Fruit fly (Drosophila melanogaster) whole organism, embryonic: ENCODE data around the gene CIA30.
A peak's percentile ranks its signal among the peaks of the same experiment; 100 is the strongest.

Experiments
- Adf1 ChIP-seq: fragments of 200-800 bp; sonication (Bioruptor generic); IDR thresholded peaks from 2 replicates; pipeline ENCODE4 v1.3.6; 2022; ENCODE audit warnings: missing biosample characterization, missing genetic modification characterization
- BtbVII ChIP-seq: fragments of 200-800 bp; sonication (Bioruptor generic); optimal IDR thresholded peaks from 3 replicates; lab custom pipeline; 2017; ENCODE audit warnings: missing biosample characterization, mild to moderate bottlenecking, missing genetic modification characterization
- CG12769 ChIP-seq: fragments of 200-800 bp; sonication (Bioruptor generic); optimal IDR thresholded peaks from 2 replicates; lab custom pipeline; 2019; ENCODE audit warnings: missing biosample characterization, mild to moderate bottlenecking, missing genetic modification characterization, moderate library complexity
- CG15514 ChIP-seq: fragments of 200-800 bp; sonication (Bioruptor generic); optimal IDR thresholded peaks from 3 replicates; lab custom pipeline; 2017; ENCODE audit warnings: missing biosample characterization, missing genetic modification characterization, mild to moderate bottlenecking, moderate library complexity, missing genetic modification reagents
- CG1647 ChIP-seq: fragments of 200-800 bp; sonication (Bioruptor generic); optimal IDR thresholded peaks from 3 replicates; lab custom pipeline; 2016; ENCODE audit warnings: missing biosample characterization, missing genetic modification characterization
- CG17568 ChIP-seq: fragments of 200-800 bp; sonication (Bioruptor generic); optimal IDR thresholded peaks from 2 replicates; lab custom pipeline; 2018; ENCODE audit warnings: missing biosample characterization, mild to moderate bottlenecking, missing genetic modification characterization, moderate library complexity
- CG18011 ChIP-seq: fragments of 200-800 bp; sonication (Bioruptor generic); optimal IDR thresholded peaks from 2 replicates; lab custom pipeline; 2017; ENCODE audit warnings: missing biosample characterization, missing genetic modification characterization, mild to moderate bottlenecking, moderate library complexity, missing genotype
- CG32532 ChIP-seq: fragments of 200-800 bp; sonication (Bioruptor generic); IDR thresholded peaks from 2 replicates; pipeline ENCODE4 v1.3.6; 2022; ENCODE audit warnings: missing biosample characterization, missing genetic modification characterization
- CG3407 ChIP-seq: fragments of 200-800 bp; sonication (Bioruptor generic); optimal IDR thresholded peaks from 2 replicates; lab custom pipeline; 2018; ENCODE audit warnings: missing biosample characterization, mild to moderate bottlenecking, missing genetic modification characterization
- CG34376 ChIP-seq: fragments of 200-800 bp; sonication (Bioruptor generic); optimal IDR thresholded peaks from 2 replicates; lab custom pipeline; 2018; ENCODE audit warnings: missing biosample characterization, mild to moderate bottlenecking, missing genetic modification characterization
- CG34422 ChIP-seq: fragments of 200-800 bp; sonication (Bioruptor generic); IDR thresholded peaks from 3 replicates; pipeline ENCODE4 v1.3.6; 2022; ENCODE audit warnings: missing biosample characterization, missing genetic modification characterization
- CG3995 ChIP-seq: fragments of 200-800 bp; sonication (Bioruptor generic); optimal IDR thresholded peaks from 3 replicates; lab custom pipeline; 2016; ENCODE audit warnings: missing biosample characterization, missing genetic modification characterization
- CG42726 ChIP-seq: fragments of 200-800 bp; sonication (Bioruptor generic); IDR thresholded peaks from 2 replicates; pipeline ENCODE4 v1.3.6; 2022; ENCODE audit warnings: missing biosample characterization, missing genetic modification characterization; ENCODE audit not compliant: partially characterized antibody
- CG4360 ChIP-seq: fragments of 200-800 bp; sonication (Bioruptor generic); IDR thresholded peaks from 2 replicates; pipeline ENCODE4 v1.3.6; 2022; ENCODE audit warnings: missing biosample characterization, missing genetic modification characterization
- CG4617 ChIP-seq: fragments of 200-800 bp; sonication (Bioruptor generic); optimal IDR thresholded peaks from 3 replicates; lab custom pipeline; 2016; ENCODE audit warnings: missing biosample characterization, missing genetic modification characterization, borderline replicate concordance
- CG6765 ChIP-seq: fragments of 200-800 bp; sonication (Bioruptor generic); optimal IDR thresholded peaks from 3 replicates; lab custom pipeline; 2017; ENCODE audit warnings: missing biosample characterization, mild to moderate bottlenecking, missing genetic modification characterization
- CrebB ChIP-seq: fragments of 200-800 bp; sonication (Bioruptor generic); optimal IDR thresholded peaks from 3 replicates; lab custom pipeline; 2018; ENCODE audit warnings: missing biosample characterization, mild to moderate bottlenecking, missing genetic modification characterization
- Doc3 ChIP-seq: fragments of 200-800 bp; sonication (Bioruptor generic); IDR thresholded peaks from 3 replicates; pipeline ENCODE4 v1.3.6; 2022; ENCODE audit warnings: missing biosample characterization, missing genetic modification characterization; ENCODE audit not compliant: partially characterized antibody
- HHEX ChIP-seq: fragments of 200-800 bp; sonication (Bioruptor generic); optimal IDR thresholded peaks from 3 replicates; lab custom pipeline; 2017; ENCODE audit warnings: missing biosample characterization, mild to moderate bottlenecking, missing genetic modification characterization, missing genetic modification reagents
- HLH4C ChIP-seq: fragments of 200-800 bp; sonication (Bioruptor generic); IDR thresholded peaks from 3 replicates; pipeline ENCODE4 v1.3.6; 2022; ENCODE audit warnings: missing biosample characterization, missing genetic modification characterization; ENCODE audit not compliant: partially characterized antibody
- Hand ChIP-seq: fragments of 200-800 bp; sonication (Bioruptor generic); optimal IDR thresholded peaks from 2 replicates; lab custom pipeline; 2017; ENCODE audit warnings: mild to moderate bottlenecking, missing biosample characterization, missing genetic modification reagents, missing genetic modification characterization
- HmgZ ChIP-seq: fragments of 200-800 bp; sonication (Bioruptor generic); optimal IDR thresholded peaks from 2 replicates; lab custom pipeline; 2018; ENCODE audit warnings: missing biosample characterization, mild to moderate bottlenecking, missing genetic modification characterization
- NC2α ChIP-seq: fragments of 200-800 bp; sonication (Bioruptor generic); optimal IDR thresholded peaks from 2 replicates; lab custom pipeline; 2016; ENCODE audit warnings: missing biosample characterization, missing genetic modification characterization
- Scr ChIP-seq: fragments of 200-800 bp; sonication (Bioruptor generic); IDR thresholded peaks from 2 replicates; pipeline ENCODE4 v1.3.6; 2022; ENCODE audit warnings: missing biosample characterization, missing genetic modification characterization; ENCODE audit not compliant: partially characterized antibody
- Stat92E ChIP-seq, 3 experiments: fragments of >200 bp in 2 of 3; fragments of 200-800 bp in 1 of 3; sonication (Bioruptor generic) in 1 of 3; optimal IDR thresholded peaks; 2 replicates each; lab custom pipeline; 2017 to 2019; ENCODE audit warnings: missing biosample characterization in 3 of 3, missing genetic modification characterization in 3 of 3, mild to moderate bottlenecking in 1 of 3, moderate library complexity in 1 of 3
- YL-1 ChIP-seq: fragments of 200-800 bp; sonication (Bioruptor generic); optimal IDR thresholded peaks from 3 replicates; lab custom pipeline; 2017; ENCODE audit warnings: missing biosample characterization, mild to moderate bottlenecking, missing genetic modification characterization
- bsh ChIP-seq, 2 experiments: fragments of 200-800 bp; sonication (Bioruptor generic); optimal IDR thresholded peaks; 2 replicates each; lab custom pipeline; 2017 to 2018; ENCODE audit warnings: mild to moderate bottlenecking in 2 of 2, missing biosample characterization in 2 of 2, missing genetic modification characterization in 2 of 2, moderate library complexity in 1 of 2
- crol ChIP-seq: fragments of 200-800 bp; sonication (Bioruptor generic); IDR thresholded peaks from 2 replicates; pipeline ENCODE4 v1.3.6; 2022; ENCODE audit warnings: missing biosample characterization, missing genetic modification characterization
- crp ChIP-seq, 2 experiments: fragments of 200-800 bp; sonication (Bioruptor generic); optimal IDR thresholded peaks; 2 replicates in 1 of 2; 3 replicates in 1 of 2; lab custom pipeline; 2017; ENCODE audit warnings: missing biosample characterization in 2 of 2, missing genetic modification characterization in 2 of 2, mild to moderate bottlenecking in 1 of 2, moderate library complexity in 1 of 2
- ftz-f1 ChIP-seq: fragments of 200-800 bp; sonication (Bioruptor generic); optimal IDR thresholded peaks from 2 replicates; lab custom pipeline; 2016; ENCODE audit warnings: missing biosample characterization, missing genetic modification characterization
- grau ChIP-seq: fragments of 200-800 bp; optimal IDR thresholded peaks from 3 replicates; lab custom pipeline; 2019; ENCODE audit warnings: missing biosample characterization, mild to moderate bottlenecking, missing genetic modification characterization, moderate library complexity
- gt ChIP-seq: fragments of 200-800 bp; sonication (Bioruptor generic); IDR thresholded peaks from 2 replicates; pipeline ENCODE4 v1.3.6; 2022; ENCODE audit warnings: missing biosample characterization, missing genetic modification characterization
- hbn ChIP-seq: fragments of 200-800 bp; sonication (Bioruptor generic); IDR thresholded peaks from 2 replicates; pipeline ENCODE4 v1.3.6; 2022; ENCODE audit warnings: missing biosample characterization, missing genetic modification characterization; ENCODE audit not compliant: partially characterized antibody
- insv ChIP-seq, 2 experiments: fragments of 200-800 bp; sonication (Bioruptor generic); optimal IDR thresholded peaks; 3 replicates each; lab custom pipeline; 2016 to 2018; ENCODE audit warnings: missing biosample characterization in 2 of 2, missing genetic modification characterization in 2 of 2
- lilli ChIP-seq: fragments of 200-800 bp; sonication (Bioruptor generic); optimal IDR thresholded peaks from 3 replicates; lab custom pipeline; 2016; ENCODE audit warnings: missing biosample characterization, missing genetic modification characterization
- mirr ChIP-seq: fragments of 200-800 bp; sonication (Bioruptor generic); optimal IDR thresholded peaks from 3 replicates; lab custom pipeline; 2018; ENCODE audit warnings: missing biosample characterization, mild to moderate bottlenecking, missing genetic modification characterization
- nom ChIP-seq: fragments of 200-800 bp; sonication (Bioruptor generic); optimal IDR thresholded peaks from 2 replicates; lab custom pipeline; 2017; ENCODE audit warnings: missing biosample characterization, missing genetic modification characterization, mild to moderate bottlenecking, moderate library complexity, missing genetic modification reagents
- pzg ChIP-seq: fragments of 200-800 bp; sonication (Bioruptor generic); optimal IDR thresholded peaks from 3 replicates; lab custom pipeline; 2018; ENCODE audit warnings: missing biosample characterization, mild to moderate bottlenecking, missing genetic modification characterization, moderate library complexity
- ranshi ChIP-seq: fragments of 200-800 bp; sonication (Bioruptor generic); IDR thresholded peaks from 2 replicates; pipeline ENCODE4 v1.3.6; 2022; ENCODE audit warnings: missing biosample characterization, missing genetic modification characterization
- scrt ChIP-seq: fragments of 200-800 bp; sonication (Bioruptor generic); optimal IDR thresholded peaks from 2 replicates; lab custom pipeline; 2018; ENCODE audit warnings: missing biosample characterization, mild to moderate bottlenecking, missing genetic modification characterization, moderate library complexity
- sd ChIP-seq: fragments of 200-800 bp; sonication (Bioruptor generic); optimal IDR thresholded peaks from 3 replicates; lab custom pipeline; 2018; ENCODE audit warnings: missing biosample characterization, mild to moderate bottlenecking, missing genetic modification characterization, moderate library complexity
- sens-2 ChIP-seq: fragments of 200-800 bp; sonication (Bioruptor generic); IDR thresholded peaks from 2 replicates; pipeline ENCODE4 v1.3.6; 2022; ENCODE audit warnings: missing biosample characterization, missing genetic modification characterization
- ssp ChIP-seq: fragments of 200-800 bp; sonication (Bioruptor generic); IDR thresholded peaks from 2 replicates; pipeline ENCODE4 v1.3.6; 2022; ENCODE audit warnings: missing biosample characterization, missing genetic modification characterization
- stwl ChIP-seq: fragments of 200-800 bp; sonication (Bioruptor generic); optimal IDR thresholded peaks from 3 replicates; lab custom pipeline; 2018; ENCODE audit warnings: missing biosample characterization, mild to moderate bottlenecking, missing genetic modification characterization, moderate library complexity
- tup ChIP-seq: fragments of 200-800 bp; sonication (Bioruptor generic); optimal IDR thresholded peaks from 2 replicates; lab custom pipeline; 2016; ENCODE audit warnings: missing biosample characterization, mild to moderate bottlenecking, missing genetic modification characterization, moderate library complexity

The CIA30 gene

dm6 chr3R:29722238-29722637, 14.5 kb upstream of the CIA30 start, which contains the start of gene CG34296:
CG34296 (plus strand) TSS chr3R:29722538.
- no peak for TF ChIP-seq ssp (GFP tag; lab: Robert Waterston, UW)
- TF ChIP-seq lilli (GFP tag; lab: Kevin White, UChicago), result no peak
- no peak for TF ChIP-seq BtbVII (GFP tag; lab: Kevin White, UChicago)
- TF ChIP-seq CG1647 (GFP tag; lab: Kevin White, UChicago), result no peak
- TF ChIP-seq NC2α (GFP tag; lab: Kevin White, UChicago), result no peak
- TF ChIP-seq Stat92E (GFP tag; optimal IDR thresholded peaks at IDR 0.05; lab: Kevin White, UChicago), result no peak
- no peak for TF ChIP-seq gt (GFP tag; lab: Robert Waterston, UW)
- TF ChIP-seq, all 482 proteins: peak for 0

dm6 chr3R:29723048-29723656, 13.6 kb upstream of the CIA30 start, which contains the start of gene Pcd:
Pcd (plus strand) TSS chr3R:29723163.
- TF ChIP-seq sd (peak; percentile 98), stwl (tag; lab: Kevin White, UChicago) (peak; percentile 71), Doc3 (no peak), mirr (peak; percentile 7), HLH4C (GFP tag; lab: Robert Waterston, UW) (0 out of 3 replicates have a peak, but pooled peaks have one; percentile 36), insv (GFP tag; optimal IDR thresholded peaks at IDR 0.05; lab: Kevin White, UChicago) (peak in 1 of 2 experiments; percentile 46), HHEX (GFP tag; lab: Kevin White, UChicago) (no peak), bsh (GFP tag; optimal IDR thresholded peaks at IDR 0.05; lab: Kevin White, UChicago) (peak in 1 of 2 experiments; percentile 24), tup (no peak), CG4360 (GFP tag; lab: Robert Waterston, UW) (peak; percentile 63), CG3995 (peak; percentile 14), CG32532 (GFP tag; lab: Robert Waterston, UW) (peak; percentile 13; the same call in 1 of the 2 replicates), Hand (GFP tag; lab: Kevin White, UChicago) (no peak), Adf1 (GFP tag; lab: Robert Waterston, UW) (peak; percentile 42; the same call in 1 of the 2 replicates), hbn (0 out of 2 replicates have a peak, but pooled peaks have one; percentile 24), sens-2 (GFP tag; lab: Robert Waterston, UW) (0 out of 2 replicates have a peak, but pooled peaks have one; percentile 29), CG42726 (GFP tag; lab: Robert Waterston, UW) (0 out of 2 replicates have a peak, but pooled peaks have one; percentile 17), CG18011 (GFP tag; lab: Kevin White, UChicago) (peak; percentile 14), Scr (0 out of 2 replicates have a peak, but pooled peaks have one; percentile 17), CG12769 (tag; lab: Kevin White, UChicago) (peak; percentile 71), grau (tag; lab: Kevin White, UChicago) (no peak), nom (GFP tag; lab: Kevin White, UChicago) (peak; percentile 52), CG6765 (GFP tag; lab: Kevin White, UChicago) (no peak), CG17568 (GFP tag; lab: Kevin White, UChicago) (no peak), CG4617 (GFP tag; lab: Kevin White, UChicago) (peak; percentile 5), pzg (GFP tag; lab: Kevin White, UChicago) (peak; percentile 50), CrebB (tag; lab: Kevin White, UChicago) (no peak), scrt (peak; percentile 90), CG34422 (GFP tag; lab: Robert Waterston, UW) (peak; percentile 14; the same call in 1 of the 3 replicates), crp (GFP tag; optimal IDR thresholded peaks at IDR 0.05; lab: Kevin White, UChicago) (peak; percentile 55 to 94), ranshi (GFP tag; lab: Robert Waterston, UW) (no peak), CG3407 (GFP tag; lab: Kevin White, UChicago) (no peak), HmgZ (tag; lab: Kevin White, UChicago) (peak; percentile 7), YL-1 (GFP tag; lab: Kevin White, UChicago) (peak; percentile 9), CG34376 (GFP tag; lab: Kevin White, UChicago) (peak; percentile 43), CG15514 (peak; percentile 77), crol (peak; percentile 91), ftz-f1 (GFP tag; lab: Kevin White, UChicago) (peak; percentile 31)
